Worm (Caenorhabditis elegans) whole organism, L2 larva: ENCODE measurements around the gene sri-67.
A peak's percentile ranks its signal among the peaks of the same experiment; 100 is the strongest.

Source experiments
- C34F6.9 ChIP-seq: fragments of 150-350 bp; optimal IDR thresholded peaks from 2 replicates; lab custom pipeline; 2014; ENCODE audit warnings: missing biosample characterization, missing genetic modification characterization
- F13H6.1 ChIP-seq: sonication (generic microtip); optimal IDR thresholded peaks from 2 replicates; lab custom pipeline; 2016; ENCODE audit warnings: missing genetic modification characterization, missing compliant biosample characterization
- R02D3.7 ChIP-seq: fragments of 150-350 bp; optimal IDR thresholded peaks from 2 replicates; lab custom pipeline; 2014; ENCODE audit warnings: missing biosample characterization, missing genetic modification characterization
- Y55F3AM.14 ChIP-seq: fragments of 200-800 bp; sonication (Bioruptor generic); optimal IDR thresholded peaks from 2 replicates; lab custom pipeline; 2018; ENCODE audit warnings: mild to moderate bottlenecking, missing genetic modification characterization, missing compliant biosample characterization
- ZK546.5 ChIP-seq: sonication (generic microtip); optimal IDR thresholded peaks from 2 replicates; lab custom pipeline; 2017; ENCODE audit warnings: missing biosample characterization, missing genetic modification characterization
- aly-2 ChIP-seq: fragments of 150-350 bp; optimal IDR thresholded peaks from 2 replicates; lab custom pipeline; 2014; ENCODE audit warnings: missing biosample characterization, missing genetic modification characterization
- ama-1 ChIP-seq: fragments of 150-350 bp; optimal IDR thresholded peaks from 2 replicates; lab custom pipeline; 2018; ENCODE audit warnings: inconsistent platforms
- blmp-1 ChIP-seq: sonication (generic microtip); optimal IDR thresholded peaks from 2 replicates; lab custom pipeline; 2017; ENCODE audit warnings: missing genetic modification characterization, mild to moderate bottlenecking, missing compliant biosample characterization, antibody characterized with exemption, moderate library complexity; ENCODE audit not compliant: insufficient read depth
- ceh-82 ChIP-seq: fragments of 150-350 bp; optimal IDR thresholded peaks from 2 replicates; lab custom pipeline; 2014; ENCODE audit warnings: missing biosample characterization, missing genetic modification characterization
- crh-2 ChIP-seq: sonication (generic microtip); optimal IDR thresholded peaks from 2 replicates; lab custom pipeline; 2017; ENCODE audit warnings: missing biosample characterization, missing genetic modification characterization
- dmd-4 ChIP-seq: sonication (generic microtip); optimal IDR thresholded peaks from 2 replicates; lab custom pipeline; 2017; ENCODE audit warnings: missing biosample characterization, missing genetic modification characterization
- egl-27 ChIP-seq: sonication (generic microtip); optimal IDR thresholded peaks from 3 replicates; lab custom pipeline; 2017; ENCODE audit warnings: missing biosample characterization, missing genetic modification reagents, missing genetic modification characterization
- fos-1 ChIP-seq: fragments of 150-350 bp; optimal IDR thresholded peaks from 2 replicates; lab custom pipeline; 2014; ENCODE audit warnings: missing biosample characterization, missing genetic modification characterization
- gmeb-1 ChIP-seq: fragments of 150-350 bp; optimal IDR thresholded peaks from 2 replicates; lab custom pipeline; 2014; ENCODE audit warnings: missing biosample characterization, missing genetic modification characterization
- lin-11 ChIP-seq: fragments of 150-350 bp; sonication (generic microtip); optimal IDR thresholded peaks from 2 replicates; lab custom pipeline; 2014; ENCODE audit warnings: missing biosample characterization, missing genetic modification characterization, inconsistent platforms, mixed read lengths
- lin-13 ChIP-seq: fragments of 150-350 bp; optimal IDR thresholded peaks from 2 replicates; lab custom pipeline; 2014; ENCODE audit warnings: missing biosample characterization, missing genetic modification reagents, missing genetic modification characterization
- lin-39 ChIP-seq: fragments of 150-350 bp; optimal IDR thresholded peaks from 2 replicates; lab custom pipeline; 2014; ENCODE audit warnings: missing biosample characterization, missing genetic modification reagents, missing genetic modification characterization
- lsy-2 ChIP-seq, 2 experiments: fragments of 150-350 bp in 1 of 2; sonication (generic microtip) in 1 of 2; optimal IDR thresholded peaks; 2 replicates each; lab custom pipeline; 2014 to 2017; ENCODE audit warnings: missing biosample characterization in 2 of 2, missing genetic modification characterization in 2 of 2
- mab-5 ChIP-seq: fragments of 150-350 bp; optimal IDR thresholded peaks from 2 replicates; lab custom pipeline; 2014; ENCODE audit warnings: missing biosample characterization, missing genetic modification characterization
- mdl-1 ChIP-seq, 2 experiments: fragments of 150-350 bp in 1 of 2; sonication (generic microtip) in 1 of 2; optimal IDR thresholded peaks; 2 replicates each; lab custom pipeline; 2017; ENCODE audit warnings: missing biosample characterization in 2 of 2, missing genetic modification characterization in 2 of 2
- nhr-129 ChIP-seq: fragments of 150-350 bp; optimal IDR thresholded peaks from 2 replicates; lab custom pipeline; 2014; ENCODE audit warnings: missing biosample characterization, missing genetic modification characterization
- nhr-21 ChIP-seq: fragments of 150-350 bp; optimal IDR thresholded peaks from 2 replicates; lab custom pipeline; 2014; ENCODE audit warnings: missing biosample characterization, missing genetic modification characterization
- nhr-23 ChIP-seq: fragments of 150-350 bp; optimal IDR thresholded peaks from 2 replicates; lab custom pipeline; 2014; ENCODE audit warnings: missing biosample characterization, missing genetic modification reagents, missing genetic modification characterization
- nhr-237 ChIP-seq: fragments of 150-350 bp; optimal IDR thresholded peaks from 2 replicates; lab custom pipeline; 2014; ENCODE audit warnings: missing biosample characterization, missing genetic modification characterization
- nhr-25 ChIP-seq: fragments of 150-350 bp; sonication (generic microtip); optimal IDR thresholded peaks from 3 replicates; lab custom pipeline; 2014; ENCODE audit warnings: missing biosample characterization, missing genetic modification characterization
- nhr-6 ChIP-seq: fragments of 150-350 bp; optimal IDR thresholded peaks from 2 replicates; lab custom pipeline; 2014; ENCODE audit warnings: missing biosample characterization, missing genetic modification characterization
- nhr-77 ChIP-seq: fragments of 150-350 bp; optimal IDR thresholded peaks from 2 replicates; lab custom pipeline; 2014; ENCODE audit warnings: missing biosample characterization, missing genetic modification characterization
- sem-4 ChIP-seq: fragments of 150-350 bp; optimal IDR thresholded peaks from 2 replicates; lab custom pipeline; 2014; ENCODE audit warnings: missing biosample characterization, missing genetic modification reagents, missing genetic modification characterization
- skn-1 ChIP-seq: sonication (generic microtip); optimal IDR thresholded peaks from 2 replicates; lab custom pipeline; 2017; ENCODE audit warnings: missing biosample characterization, missing genetic modification characterization
- sma-3 ChIP-seq: sonication (generic microtip); optimal IDR thresholded peaks from 2 replicates; lab custom pipeline; 2016; ENCODE audit warnings: missing genetic modification reagents, missing genetic modification characterization, missing compliant biosample characterization
- sma-9 ChIP-seq, 2 experiments: fragments of 150-350 bp in 1 of 2; sonication (generic microtip) in 1 of 2; optimal IDR thresholded peaks; 2 replicates each; lab custom pipeline; 2014 to 2016; ENCODE audit warnings: missing genetic modification characterization in 2 of 2, mild to moderate bottlenecking in 1 of 2, missing biosample characterization in 1 of 2, missing compliant biosample characterization in 1 of 2, missing genetic modification reagents in 1 of 2, moderate library complexity in 1 of 2
- snpc-4 ChIP-seq: fragments of 150-350 bp; optimal IDR thresholded peaks from 2 replicates; lab custom pipeline; 2014; ENCODE audit warnings: missing biosample characterization, missing genetic modification characterization
- unc-55 ChIP-seq: fragments of 150-350 bp; sonication (generic microtip); optimal IDR thresholded peaks from 3 replicates; lab custom pipeline; 2014; ENCODE audit warnings: missing biosample characterization, missing genetic modification reagents, missing genetic modification characterization
- unc-62 ChIP-seq: fragments of 150-350 bp; optimal IDR thresholded peaks from 2 replicates; lab custom pipeline; 2014; ENCODE audit warnings: missing biosample characterization, missing genetic modification reagents, missing genetic modification characterization
- zag-1 ChIP-seq: fragments of 150-350 bp; optimal IDR thresholded peaks from 2 replicates; lab custom pipeline; 2014; ENCODE audit warnings: missing biosample characterization, missing genetic modification characterization
- ztf-1 ChIP-seq: fragments of 200-800 bp; sonication (Bioruptor generic); conservative IDR thresholded peaks from 2 replicates; pipeline ENCODE4 v1.3.6; 2022; ENCODE audit warnings: missing genetic modification characterization, missing compliant biosample characterization
- ztf-4 ChIP-seq: fragments of 150-350 bp; optimal IDR thresholded peaks from 2 replicates; lab custom pipeline; 2014; ENCODE audit warnings: missing biosample characterization, missing genetic modification characterization

The sri-67 gene

DNA sequence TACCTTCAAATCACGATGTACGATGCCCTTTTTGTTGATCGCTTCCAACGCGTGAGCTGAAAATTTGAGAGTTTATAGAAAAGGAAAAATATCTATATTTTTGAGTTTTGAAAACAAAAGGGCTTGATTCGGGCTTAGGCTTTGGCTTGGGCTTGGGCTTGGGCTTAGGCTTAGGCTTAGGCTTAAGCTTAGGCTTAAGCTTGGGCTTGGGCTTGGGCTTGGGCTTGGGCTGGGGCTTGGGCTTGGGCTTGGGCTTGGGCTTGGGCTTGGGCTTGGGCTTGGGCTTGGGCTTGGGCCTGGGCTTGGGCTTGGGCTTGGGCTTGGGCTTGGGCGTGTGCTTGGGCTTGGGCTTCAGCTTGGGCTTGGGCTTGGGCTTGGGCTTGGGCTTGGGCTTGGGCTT lies 14.4 kb downstream of the sri-67 start:
- no peak for TF ChIP-seq Y55F3AM.14 (GFP tag; lab: Kevin White, UChicago)
- no peak for TF ChIP-seq F13H6.1 (tag; lab: Kevin White, UChicago)
- TF ChIP-seq aly-2 = no peak
- no peak for TF ChIP-seq lin-39
- no peak for TF ChIP-seq crh-2 (tag; lab: Kevin White, UChicago)
- no peak for TF ChIP-seq ztf-1 (GFP tag; lab: Robert Waterston, UW)
- no peak for TF ChIP-seq nhr-23 (tag; lab: Kevin White, UChicago)

ce11 chrV:20004385-20004784 lies 16.6 kb downstream of the sri-67 start, which contains the start of gene unc-51:
Gene unc-51 (minus strand): TSS chrV:20004485.
- no peak for TF ChIP-seq ama-1 (lab: Kevin White, UChicago)
- no peak for TF ChIP-seq lsy-2 (tag; optimal IDR thresholded peaks at IDR 0.05; lab: Kevin White, UChicago)
- TF ChIP-seq nhr-23 (tag; lab: Kevin White, UChicago) = no peak
- TF ChIP-seq nhr-6 (tag; lab: Kevin White, UChicago) = no peak
- no peak for TF ChIP-seq C34F6.9 (tag; lab: Kevin White, UChicago)
- no peak for TF ChIP-seq lin-39
- peak; percentile 28 for TF ChIP-seq crh-2 (tag; lab: Kevin White, UChicago)
- TF ChIP-seq nhr-25 (tag; lab: Kevin White, UChicago) = peak; percentile 9
- no peak for TF ChIP-seq mdl-1 (tag; optimal IDR thresholded peaks at IDR 0.05; lab: Kevin White, UChicago)
- TF ChIP-seq ceh-82 (tag; lab: Kevin White, UChicago) = no peak
- TF ChIP-seq nhr-77 (tag; lab: Kevin White, UChicago) = no peak
- TF ChIP-seq Y55F3AM.14 (GFP tag; lab: Kevin White, UChicago) = no peak
- peak; percentile 41 for TF ChIP-seq gmeb-1 (tag; lab: Kevin White, UChicago)

DNA sequence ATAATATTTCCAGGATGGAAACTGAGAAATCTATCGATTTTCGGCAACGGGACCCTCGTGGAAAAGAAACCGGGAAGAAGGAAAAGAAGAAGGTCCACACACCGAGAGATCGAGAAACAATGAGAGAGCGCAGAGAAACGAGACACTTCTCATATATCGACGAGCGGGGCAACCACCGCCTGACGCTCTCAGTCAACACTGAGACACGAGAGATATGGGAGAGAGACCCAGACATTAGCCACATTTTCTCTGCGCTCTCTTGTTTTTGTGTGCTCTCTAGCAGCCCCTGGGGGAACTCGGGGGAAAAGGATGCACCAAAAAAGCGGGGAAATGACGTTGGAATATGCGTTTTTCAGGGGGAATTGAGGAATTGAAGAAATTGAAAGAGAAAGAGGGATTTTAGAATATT lies 17.9 kb downstream of the sri-67 start:
- peak; percentile 75 for TF ChIP-seq crh-2 (tag; lab: Kevin White, UChicago)
- peak; percentile 41 for TF ChIP-seq Y55F3AM.14 (GFP tag; lab: Kevin White, UChicago)
- TF ChIP-seq dmd-4 = no peak
- peak; percentile 77 for TF ChIP-seq zag-1 (tag; lab: Kevin White, UChicago)
- peak; percentile 89 for TF ChIP-seq C34F6.9 (tag; lab: Kevin White, UChicago)
- peak; percentile 76 for TF ChIP-seq egl-27 (tag; lab: Kevin White, UChicago)
- peak; percentile 37 for TF ChIP-seq sma-3
- peak; percentile 25 to 79 for TF ChIP-seq lsy-2 (tag; optimal IDR thresholded peaks at IDR 0.05; lab: Kevin White, UChicago)
- TF ChIP-seq fos-1 (tag; lab: Kevin White, UChicago) = peak; percentile 71
- TF ChIP-seq R02D3.7 = no peak
- TF ChIP-seq nhr-25 (tag; lab: Kevin White, UChicago) = peak; percentile 2
- TF ChIP-seq F13H6.1 (tag; lab: Kevin White, UChicago) = peak; percentile 88
- TF ChIP-seq unc-55 = peak; percentile 82
- no peak for TF ChIP-seq blmp-1 (tag; lab: Kevin White, UChicago)
- peak; percentile 55 for TF ChIP-seq snpc-4 (tag; lab: Kevin White, UChicago)
- TF ChIP-seq ama-1 (lab: Kevin White, UChicago) = peak; percentile 28
- peak; percentile 66 for TF ChIP-seq nhr-6 (tag; lab: Kevin White, UChicago)
- TF ChIP-seq nhr-237 (tag; lab: Kevin White, UChicago) = no peak
- TF ChIP-seq unc-62 (GFP tag; lab: Kevin White, UChicago) = no peak
- TF ChIP-seq lin-13 (GFP tag; lab: Kevin White, UChicago) = peak; percentile 75
- TF ChIP-seq skn-1 (tag; lab: Kevin White, UChicago) = no peak
- no peak for TF ChIP-seq nhr-21 (tag; lab: Kevin White, UChicago)
- peak; percentile 64 for TF ChIP-seq sma-9 (GFP tag; optimal IDR thresholded peaks at IDR 0.05; lab: Kevin White, UChicago)
- TF ChIP-seq sma-9 (tag; optimal IDR thresholded peaks at IDR 0.05; lab: Kevin White, UChicago) = no peak
- peak; percentile 26 for TF ChIP-seq lin-11
- TF ChIP-seq mdl-1 (tag; optimal IDR thresholded peaks at IDR 0.05; lab: Kevin White, UChicago) = peak; percentile 78 to 89
- peak; percentile 71 for TF ChIP-seq mab-5 (tag; lab: Kevin White, UChicago)
- peak; percentile 52 for TF ChIP-seq gmeb-1 (tag; lab: Kevin White, UChicago)
- TF ChIP-seq sem-4 (tag; lab: Kevin White, UChicago) = peak; percentile 73
- TF ChIP-seq ZK546.5 (tag; lab: Kevin White, UChicago) = no peak
- peak; percentile 87 for TF ChIP-seq nhr-129
- peak; percentile 65 for TF ChIP-seq ztf-4 (tag; lab: Kevin White, UChicago)
